Worm (Caenorhabditis elegans) whole organism, L4/young adult: ENCODE measurements around the gene ZK121.2.

Experiments used
- W03F9.2 ChIP-seq: fragments of 150-350 bp; optimal IDR thresholded peaks from 2 replicates; lab custom pipeline; 2014; ENCODE audit warnings: missing biosample characterization, missing genetic modification characterization
- dao-5 ChIP-seq: sonication (generic microtip); optimal IDR thresholded peaks from 2 replicates; lab custom pipeline; 2016; ENCODE audit warnings: missing genotype, missing genetic modification characterization, moderate library complexity, missing compliant biosample characterization
- him-1 ChIP-seq: sonication (generic microtip); optimal IDR thresholded peaks from 2 replicates; lab custom pipeline; 2016; ENCODE audit warnings: missing genotype, missing genetic modification reagents, missing genetic modification characterization, missing compliant biosample characterization

The ZK121.2 gene

ce11 chrIII:5340530-5340929, 952 bp upstream of the ZK121.2 start:
- no peak for TF ChIP-seq him-1 (tag; lab: Kevin White, UChicago)
- TF ChIP-seq dao-5 (tag; lab: Kevin White, UChicago) = no peak
- TF ChIP-seq W03F9.2 (tag; lab: Kevin White, UChicago) = no peak

- no peak for TF ChIP-seq W03F9.2 (tag; lab: Kevin White, UChicago)
- no peak for TF ChIP-seq him-1 (tag; lab: Kevin White, UChicago)
- TF ChIP-seq dao-5 (tag; lab: Kevin White, UChicago) = no peak
Measured at ce11 chrIII:5343555-5343954, 2.1 kb downstream of the ZK121.2 start.

ce11 chrIII:5344561-5344960, 3.1 kb downstream of the ZK121.2 start:
- TF ChIP-seq dao-5 (tag; lab: Kevin White, UChicago) = no peak
- TF ChIP-seq him-1 (tag; lab: Kevin White, UChicago) = no peak
- no peak for TF ChIP-seq W03F9.2 (tag; lab: Kevin White, UChicago)

ce11 chrIII:5346017-5346416, 4.5 kb downstream of the ZK121.2 start, which contains the start of gene glrx-21:
Gene glrx-21 (minus strand): TSS chrIII:5346117.
- no peak for TF ChIP-seq dao-5 (tag; lab: Kevin White, UChicago)
- TF ChIP-seq him-1 (tag; lab: Kevin White, UChicago) = no peak

ce11 chrIII:5349250-5349649, 7.8 kb downstream of the ZK121.2 start, which contains the start of gene thoc-5:
Gene thoc-5 (minus strand): TSS chrIII:5349401.
- no peak for TF ChIP-seq dao-5 (tag; lab: Kevin White, UChicago)
- TF ChIP-seq W03F9.2 (tag; lab: Kevin White, UChicago) = peak; percentile 70
- TF ChIP-seq him-1 (tag; lab: Kevin White, UChicago) = peak; percentile 18

ce11 chrIII:5361909-5362308, 20.4 kb downstream of the ZK121.2 start, which contains the start of gene Y32H12A.1:
Gene Y32H12A.1 (plus strand): TSS chrIII:5362209.
- no peak for TF ChIP-seq W03F9.2 (tag; lab: Kevin White, UChicago)
- no peak for TF ChIP-seq him-1 (tag; lab: Kevin White, UChicago)

- TF ChIP-seq W03F9.2 (tag; lab: Kevin White, UChicago) (peak; percentile 9), dao-5 (tag; lab: Kevin White, UChicago) (no peak), him-1 (tag; lab: Kevin White, UChicago) (no peak)
Measured at ce11 chrIII:5367995-5368899, 26.8 kb downstream of the ZK121.2 start, which contains the start of gene dhs-9. Gene dhs-9 (minus strand): TSS chrIII:5368045.

ce11 chrIII:5371226-5371926, 29.9 kb downstream of the ZK121.2 start, which contains the start of gene szy-2:
Gene szy-2 (minus strand): TSS chrIII:5371276.
- TF ChIP-seq W03F9.2 (tag; lab: Kevin White, UChicago) (no peak), him-1 (tag; lab: Kevin White, UChicago) (no peak), dao-5 (tag; lab: Kevin White, UChicago) (no peak)

ce11 chrIII:5372884-5373283, 31.4 kb downstream of the ZK121.2 start:
- TF ChIP-seq him-1 (tag; lab: Kevin White, UChicago) (no peak), W03F9.2 (tag; lab: Kevin White, UChicago) (no peak), dao-5 (tag; lab: Kevin White, UChicago) (no peak)

ce11 chrIII:5373715-5374114, 32.2 kb downstream of the ZK121.2 start:
- TF ChIP-seq him-1 (tag; lab: Kevin White, UChicago) (no peak), W03F9.2 (tag; lab: Kevin White, UChicago) (no peak), dao-5 (tag; lab: Kevin White, UChicago) (no peak)

- TF ChIP-seq him-1 (tag; lab: Kevin White, UChicago) (no peak), W03F9.2 (tag; lab: Kevin White, UChicago) (no peak), dao-5 (tag; lab: Kevin White, UChicago) (no peak)
Measured at ce11 chrIII:5375001-5375532, 33.6 kb downstream of the ZK121.2 start.

ce11 chrIII:5379879-5380331, 38.4 kb downstream of the ZK121.2 start, which contains the start of gene paqr-2:
Gene paqr-2 (minus strand): TSS chrIII:5379929.
- TF ChIP-seq W03F9.2 (tag; lab: Kevin White, UChicago) (no peak), dao-5 (tag; lab: Kevin White, UChicago) (no peak), him-1 (tag; lab: Kevin White, UChicago) (no peak)

ce11 chrIII:5380554-5380953, 39.1 kb downstream of the ZK121.2 start:
- TF ChIP-seq dao-5 (tag; lab: Kevin White, UChicago) (no peak), W03F9.2 (tag; lab: Kevin White, UChicago) (no peak), him-1 (tag; lab: Kevin White, UChicago) (no peak)
